Fruit fly (Drosophila melanogaster): ENCODE data around the gene mIF2.

mIF2 gene

DNA sequence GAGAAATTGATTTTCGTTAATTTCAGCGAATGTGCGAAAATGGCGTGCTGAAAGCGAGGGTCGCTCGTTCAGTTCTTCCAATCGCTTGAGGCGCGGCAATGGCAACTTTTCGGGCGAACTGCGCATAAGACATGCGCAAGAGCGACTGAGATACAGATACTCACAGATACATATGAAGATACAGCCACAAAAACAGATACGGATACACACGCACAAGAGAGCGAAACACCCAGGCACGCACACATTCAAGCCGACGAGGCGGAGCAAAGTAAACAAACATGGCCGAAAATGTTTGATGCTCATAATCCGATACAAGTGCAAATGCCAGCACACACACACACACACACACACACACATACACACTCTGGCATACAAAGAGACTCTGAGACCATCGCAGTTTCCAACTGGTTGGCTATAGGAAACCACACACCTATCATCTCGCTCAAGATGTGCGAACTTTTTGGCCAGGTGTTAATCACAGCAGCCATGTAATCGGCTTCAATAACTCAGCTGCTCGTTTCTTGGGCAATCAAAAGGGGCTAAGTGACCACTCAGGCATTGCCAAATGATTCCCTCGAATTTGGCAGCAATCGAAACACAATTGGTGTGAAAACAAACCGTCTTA, 2.6 kb upstream of the mIF2 start (continued):
- TF ChIP-seq CG11902 (GFP tag; optimal IDR thresholded peaks at IDR 0.05): no peak
- TF ChIP-seq CG6792 (GFP tag; optimal IDR thresholded peaks at IDR 0.05): no peak
- no peak for TF ChIP-seq Hr38 (GFP tag; optimal IDR thresholded peaks at IDR 0.05)
- TF ChIP-seq net (GFP tag; optimal IDR thresholded peaks at IDR 0.05): no peak

DNA sequence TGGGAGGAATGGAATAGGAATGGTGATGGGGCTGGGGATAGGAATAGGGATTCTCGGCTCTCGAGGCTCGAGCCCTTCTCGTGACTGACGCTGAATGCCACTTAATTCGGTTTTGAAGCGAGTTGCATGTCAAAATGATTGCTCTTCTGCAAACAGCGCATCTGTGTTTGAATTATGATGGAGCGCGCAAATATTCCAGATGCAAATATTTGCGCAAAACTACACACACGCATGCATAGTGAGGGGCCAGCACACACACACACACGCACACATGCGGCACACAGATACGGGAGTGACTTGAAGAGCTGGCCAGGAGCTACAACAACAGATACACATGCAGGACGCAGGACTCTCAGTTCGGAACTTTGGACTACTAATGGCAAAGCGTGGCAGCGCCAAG, 1.0 kb upstream of the mIF2 start:
- no peak for TF ChIP-seq CG10631 (GFP tag; optimal IDR thresholded peaks at IDR 0.05)
- TF ChIP-seq fkh (GFP tag; optimal IDR thresholded peaks at IDR 0.05): peak; percentile 65
- no peak for TF ChIP-seq Eip75B (GFP tag; optimal IDR thresholded peaks at IDR 0.05)
- peak; percentile 9 for TF ChIP-seq CG3919 (GFP tag; optimal IDR thresholded peaks at IDR 0.05)
- TF ChIP-seq Eip78C (GFP tag): peak; percentile 45
- TF ChIP-seq ss (GFP tag; optimal IDR thresholded peaks at IDR 0.05): peak in 1 of 2 experiments; percentile 2

DNA sequence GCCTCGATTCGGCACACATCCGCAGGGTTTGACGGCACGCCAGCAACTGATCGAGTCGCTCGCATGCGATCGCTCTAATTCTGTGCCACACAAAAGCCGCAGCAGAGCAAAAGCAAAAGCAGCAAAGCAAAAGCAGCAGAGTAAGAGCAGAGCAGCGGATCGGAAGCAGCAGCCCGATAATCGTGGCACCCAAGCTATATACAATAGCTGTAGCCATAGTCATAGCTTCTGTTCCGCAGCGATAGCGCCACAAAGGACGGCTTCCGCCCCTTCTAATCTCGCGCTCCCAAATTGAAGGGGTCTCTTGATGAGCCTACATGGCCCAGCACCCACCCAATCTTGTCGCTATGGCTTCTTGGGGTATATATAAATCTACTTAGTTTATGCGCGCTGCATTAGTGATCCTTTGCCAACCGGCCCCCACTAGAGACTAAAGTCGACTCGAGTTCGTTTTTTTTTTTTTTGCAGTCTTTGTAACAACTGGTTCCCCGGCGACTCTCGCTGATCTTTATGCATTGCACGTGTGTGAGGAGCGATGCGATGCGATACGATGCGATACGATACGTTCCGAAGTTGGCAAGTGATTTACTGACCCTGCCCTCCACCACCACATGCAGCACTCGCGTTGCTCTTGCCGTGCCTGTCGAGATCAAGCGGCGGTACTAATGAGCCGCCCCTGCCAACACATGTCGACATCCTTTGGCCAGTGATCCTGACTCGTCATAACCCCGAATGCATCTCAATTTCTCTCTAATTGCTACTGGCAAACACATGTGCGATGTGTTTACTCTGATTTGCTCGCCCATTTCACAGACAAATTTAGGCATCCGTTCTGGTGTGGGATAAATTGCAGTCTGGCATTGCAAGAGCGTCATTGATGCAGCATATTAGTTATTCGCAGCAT, 4.1 kb downstream of the mIF2 start, which contains the start of gene Ppn:
Ppn (minus strand) TSS at position 51 of the 904 bp plus-strand sequence.
- TF ChIP-seq fd59A (GFP tag; optimal IDR thresholded peaks at IDR 0.05): no peak
- TF ChIP-seq eg (GFP tag; IDR thresholded peaks at IDR 0.05): 0 out of 3 replicates have a peak, but pooled peaks have one; percentile 5
- TF ChIP-seq ss (GFP tag; optimal IDR thresholded peaks at IDR 0.05): peak; percentile 31 to 38
- peak; percentile 35; the same call in 1 of the 3 replicates for TF ChIP-seq CG6163 (GFP tag; IDR thresholded peaks at IDR 0.05)
- no peak for TF ChIP-seq CG6854 (GFP tag; optimal IDR thresholded peaks at IDR 0.05)
- TF ChIP-seq topi (GFP tag; optimal IDR thresholded peaks at IDR 0.05): no peak
- no peak for TF ChIP-seq salr (GFP tag; optimal IDR thresholded peaks at IDR 0.05)
- no peak for TF ChIP-seq CG10669 (GFP tag; optimal IDR thresholded peaks at IDR 0.05)
- no peak for TF ChIP-seq net (GFP tag; optimal IDR thresholded peaks at IDR 0.05)
- TF ChIP-seq CG9139 (GFP tag; optimal IDR thresholded peaks at IDR 0.05): peak; percentile 12
- TF ChIP-seq lz (GFP tag; optimal IDR thresholded peaks at IDR 0.05): no peak
- peak; percentile 65 for TF ChIP-seq Eip78C (GFP tag)
- TF ChIP-seq fkh (GFP tag; optimal IDR thresholded peaks at IDR 0.05): no peak
- peak; percentile 22 for TF ChIP-seq CG6808 (GFP tag; optimal IDR thresholded peaks at IDR 0.05)
- TF ChIP-seq Sox15 (GFP tag; optimal IDR thresholded peaks at IDR 0.05): no peak
- TF ChIP-seq svp (GFP tag): peak; percentile 62
- TF ChIP-seq fd85E (GFP tag; optimal IDR thresholded peaks at IDR 0.05): no peak
- no peak for TF ChIP-seq Hr39 (GFP tag; optimal IDR thresholded peaks at IDR 0.05)
- peak; percentile 5 for TF ChIP-seq CG1621 (tag; optimal IDR thresholded peaks at IDR 0.05)
- TF ChIP-seq CG32006 (GFP tag; optimal IDR thresholded peaks at IDR 0.05): no peak
- peak; percentile 52 for TF ChIP-seq dsx (GFP tag; optimal IDR thresholded peaks at IDR 0.05; ENCODE audit: poor library complexity, severe bottlenecking)

DNA sequence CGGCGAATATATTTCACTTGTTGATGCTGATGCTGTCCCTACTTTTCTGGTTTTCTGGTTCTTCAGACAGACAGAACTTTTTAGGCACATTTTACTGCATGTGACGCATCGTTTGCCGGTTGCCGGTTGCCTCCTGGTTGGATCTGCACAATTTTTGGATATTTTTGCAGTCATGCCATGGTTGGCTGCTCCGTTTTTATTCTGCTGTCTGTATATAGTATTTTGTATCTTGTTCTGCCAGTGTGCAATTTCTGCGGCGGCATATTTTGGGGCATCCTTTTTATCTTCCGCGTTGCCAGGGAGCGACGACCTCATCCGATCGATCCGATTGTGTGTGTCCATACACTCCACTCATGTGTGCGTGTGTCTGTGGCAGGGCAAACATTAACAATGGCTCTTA, 7.8 kb downstream of the mIF2 start:
- TF ChIP-seq Met (GFP tag; optimal IDR thresholded peaks at IDR 0.05): peak; percentile 12
- TF ChIP-seq CG11294 (GFP tag; IDR thresholded peaks at IDR 0.05): no peak
- TF ChIP-seq svp (GFP tag): peak; percentile 73
- TF ChIP-seq esn (GFP tag; optimal IDR thresholded peaks at IDR 0.05): peak; percentile 36
- TF ChIP-seq net (GFP tag; optimal IDR thresholded peaks at IDR 0.05): no peak
- peak; percentile 47 for TF ChIP-seq Sox102F (GFP tag; optimal IDR thresholded peaks at IDR 0.05)
- TF ChIP-seq Ets96B (tag; optimal IDR thresholded peaks at IDR 0.05): no peak
- TF ChIP-seq CG6792 (GFP tag; optimal IDR thresholded peaks at IDR 0.05): no peak
- TF ChIP-seq Sox14 (GFP tag; optimal IDR thresholded peaks at IDR 0.05): no peak
- TF ChIP-seq CG6163 (GFP tag; IDR thresholded peaks at IDR 0.05): no peak
- TF ChIP-seq Eip78C (GFP tag): peak; percentile 50
- peak; percentile 16 for TF ChIP-seq Blimp-1 (GFP tag; optimal IDR thresholded peaks at IDR 0.05)
- TF ChIP-seq CG16779 (tag; optimal IDR thresholded peaks at IDR 0.05): no peak
- no peak for TF ChIP-seq achi (GFP tag; optimal IDR thresholded peaks at IDR 0.05)
